Worm (Caenorhabditis elegans): ENCODE results near the gene Y61B8B.3.

The Y61B8B.3 gene

ce11 chrV:17312386-17312785, at the start of gene Y61B8B.3:
TSS of gene Y61B8B.3 (minus strand) at chrV:17312486.
- TF ChIP-seq ets-7 (tag; optimal IDR thresholded peaks at IDR 0.05) (no peak), ceh-36 (tag; optimal IDR thresholded peaks at IDR 0.05) (no peak), flt-1 (GFP tag; IDR thresholded peaks at IDR 0.05) (no peak), tbx-37 (GFP tag; conservative IDR thresholded peaks at IDR 0.05) (no peak), sea-1 (GFP tag; conservative IDR thresholded peaks at IDR 0.05) (no peak), pes-1 (GFP tag; IDR thresholded peaks at IDR 0.05) (no peak), scrt-1 (GFP tag; IDR thresholded peaks at IDR 0.05) (no peak), B0310.2 (tag; optimal IDR thresholded peaks at IDR 0.05) (no peak), hnd-1 (tag; optimal IDR thresholded peaks at IDR 0.05) (no peak), hmg-4 (GFP tag; optimal IDR thresholded peaks at IDR 0.05) (no peak), ama-1 (optimal IDR thresholded peaks at IDR 0.05) (no peak), tra-4 (tag; optimal IDR thresholded peaks at IDR 0.05) (no peak), F13C5.2 (tag; optimal IDR thresholded peaks at IDR 0.05) (no peak)

ce11 chrV:17352827-17353373, 40.6 kb upstream of the Y61B8B.3 start, which contains the start of the genes fbxa-134 and F47H4.2:
TSS of gene fbxa-134 (minus strand) at chrV:17352870.
TSS of gene F47H4.2 (plus strand) at chrV:17353323.
- TF ChIP-seq B0310.2 (tag; optimal IDR thresholded peaks at IDR 0.05) (no peak), tra-4 (tag; optimal IDR thresholded peaks at IDR 0.05) (no peak), F13C5.2 (tag; optimal IDR thresholded peaks at IDR 0.05) (no peak), aly-1 (tag; optimal IDR thresholded peaks at IDR 0.05) (no peak), ceh-36 (tag; optimal IDR thresholded peaks at IDR 0.05) (no peak), hmg-4 (GFP tag; optimal IDR thresholded peaks at IDR 0.05) (no peak), sea-1 (GFP tag; conservative IDR thresholded peaks at IDR 0.05) (no peak), tbx-37 (GFP tag; conservative IDR thresholded peaks at IDR 0.05) (no peak), tbx-11 (GFP tag; IDR thresholded peaks at IDR 0.05) (no peak), hmbx-1 (tag; optimal IDR thresholded peaks at IDR 0.05) (no peak), ceh-13 (GFP tag; optimal IDR thresholded peaks at IDR 0.05) (no peak), flt-1 (GFP tag; IDR thresholded peaks at IDR 0.05) (no peak), hnd-1 (tag; optimal IDR thresholded peaks at IDR 0.05) (no peak), pes-1 (GFP tag; IDR thresholded peaks at IDR 0.05) (no peak), ets-7 (tag; optimal IDR thresholded peaks at IDR 0.05) (no peak)

ce11 chrV:17350093-17350492, 37.8 kb upstream of the Y61B8B.3 start, which contains the start of gene lsy-27:
TSS of gene lsy-27 (minus strand) at chrV:17350193.
- TF ChIP-seq F13C5.2 (tag; optimal IDR thresholded peaks at IDR 0.05) (no peak), aly-1 (tag; optimal IDR thresholded peaks at IDR 0.05) (no peak), hmbx-1 (tag; optimal IDR thresholded peaks at IDR 0.05) (no peak), tbx-37 (GFP tag; conservative IDR thresholded peaks at IDR 0.05) (no peak), B0310.2 (tag; optimal IDR thresholded peaks at IDR 0.05) (no peak), flt-1 (GFP tag; IDR thresholded peaks at IDR 0.05) (no peak), ceh-36 (tag; optimal IDR thresholded peaks at IDR 0.05) (no peak), hmg-4 (GFP tag; optimal IDR thresholded peaks at IDR 0.05) (no peak), ets-7 (tag; optimal IDR thresholded peaks at IDR 0.05) (no peak), tbx-11 (GFP tag; IDR thresholded peaks at IDR 0.05) (no peak), hnd-1 (tag; optimal IDR thresholded peaks at IDR 0.05) (no peak), sea-1 (GFP tag; conservative IDR thresholded peaks at IDR 0.05) (no peak)

- TF ChIP-seq ama-1 (optimal IDR thresholded peaks at IDR 0.05) = no peak
- no peak for TF ChIP-seq ets-7 (tag; optimal IDR thresholded peaks at IDR 0.05)
- TF ChIP-seq hmg-4 (GFP tag; optimal IDR thresholded peaks at IDR 0.05) = no peak
- no peak for TF ChIP-seq tbx-11 (GFP tag; IDR thresholded peaks at IDR 0.05)
- no peak for TF ChIP-seq scrt-1 (GFP tag; IDR thresholded peaks at IDR 0.05)
- TF ChIP-seq sea-1 (GFP tag; conservative IDR thresholded peaks at IDR 0.05) = no peak
- TF ChIP-seq ceh-36 (tag; optimal IDR thresholded peaks at IDR 0.05) = no peak
- no peak for TF ChIP-seq F13C5.2 (tag; optimal IDR thresholded peaks at IDR 0.05)
Observed at ce11 chrV:17347602-17348001, 35.3 kb upstream of the Y61B8B.3 start, which contains the start of gene skr-5. TSS of gene skr-5 (plus strand) at chrV:17347902.

ce11 chrV:17344876-17345275, 32.6 kb upstream of the Y61B8B.3 start, which contains the start of the genes fbxa-188 and fbxa-189:
TSS of gene fbxa-188 (minus strand) at chrV:17344926.
TSS of gene fbxa-189 (plus strand) at chrV:17345214.
- TF ChIP-seq ceh-13 (GFP tag; optimal IDR thresholded peaks at IDR 0.05) = no peak
- no peak for TF ChIP-seq flt-1 (GFP tag; IDR thresholded peaks at IDR 0.05)
- TF ChIP-seq tra-4 (tag; optimal IDR thresholded peaks at IDR 0.05) = no peak
- TF ChIP-seq hmbx-1 (tag; optimal IDR thresholded peaks at IDR 0.05) = no peak
- TF ChIP-seq tbx-11 (GFP tag; IDR thresholded peaks at IDR 0.05) = no peak
- TF ChIP-seq pes-1 (GFP tag; IDR thresholded peaks at IDR 0.05) = no peak
- no peak for TF ChIP-seq ceh-36 (tag; optimal IDR thresholded peaks at IDR 0.05)
- no peak for TF ChIP-seq tbx-37 (GFP tag; conservative IDR thresholded peaks at IDR 0.05)
- no peak for TF ChIP-seq ama-1 (optimal IDR thresholded peaks at IDR 0.05)
- no peak for TF ChIP-seq hmg-4 (GFP tag; optimal IDR thresholded peaks at IDR 0.05)
- no peak for TF ChIP-seq scrt-1 (GFP tag; IDR thresholded peaks at IDR 0.05)
- no peak for TF ChIP-seq sea-1 (GFP tag; conservative IDR thresholded peaks at IDR 0.05)
- no peak for TF ChIP-seq hnd-1 (tag; optimal IDR thresholded peaks at IDR 0.05)

ce11 chrV:17339349-17339748, 27.1 kb upstream of the Y61B8B.3 start:
- TF ChIP-seq hmg-4 (GFP tag; optimal IDR thresholded peaks at IDR 0.05) (no peak), hnd-1 (tag; optimal IDR thresholded peaks at IDR 0.05) (no peak), ceh-36 (tag; optimal IDR thresholded peaks at IDR 0.05) (no peak), ama-1 (optimal IDR thresholded peaks at IDR 0.05) (no peak), sea-1 (GFP tag; conservative IDR thresholded peaks at IDR 0.05) (no peak), tbx-11 (GFP tag; IDR thresholded peaks at IDR 0.05) (no peak), aly-1 (tag; optimal IDR thresholded peaks at IDR 0.05) (no peak), B0310.2 (tag; optimal IDR thresholded peaks at IDR 0.05) (no peak), flt-1 (GFP tag; IDR thresholded peaks at IDR 0.05) (no peak), F13C5.2 (tag; optimal IDR thresholded peaks at IDR 0.05) (no peak), tra-4 (tag; optimal IDR thresholded peaks at IDR 0.05) (no peak), pes-1 (GFP tag; IDR thresholded peaks at IDR 0.05) (no peak), tbx-37 (GFP tag; conservative IDR thresholded peaks at IDR 0.05) (no peak), scrt-1 (GFP tag; IDR thresholded peaks at IDR 0.05) (no peak), hmbx-1 (tag; optimal IDR thresholded peaks at IDR 0.05) (no peak), ceh-13 (GFP tag; optimal IDR thresholded peaks at IDR 0.05) (no peak), ets-7 (tag; optimal IDR thresholded peaks at IDR 0.05) (no peak)

ce11 chrV:17331340-17331739, 19.1 kb upstream of the Y61B8B.3 start, which contains the start of gene fbxa-185:
TSS of gene fbxa-185 (plus strand) at chrV:17331640.
- no peak for TF ChIP-seq ceh-13 (GFP tag; optimal IDR thresholded peaks at IDR 0.05)
- TF ChIP-seq hnd-1 (tag; optimal IDR thresholded peaks at IDR 0.05) = no peak
- no peak for TF ChIP-seq ama-1 (optimal IDR thresholded peaks at IDR 0.05)
- no peak for TF ChIP-seq hmbx-1 (tag; optimal IDR thresholded peaks at IDR 0.05)
- TF ChIP-seq tra-4 (tag; optimal IDR thresholded peaks at IDR 0.05) = no peak
- TF ChIP-seq tbx-11 (GFP tag; IDR thresholded peaks at IDR 0.05) = no peak
- TF ChIP-seq B0310.2 (tag; optimal IDR thresholded peaks at IDR 0.05) = no peak
- TF ChIP-seq ceh-36 (tag; optimal IDR thresholded peaks at IDR 0.05) = no peak
- no peak for TF ChIP-seq hmg-4 (GFP tag; optimal IDR thresholded peaks at IDR 0.05)
- no peak for TF ChIP-seq F13C5.2 (tag; optimal IDR thresholded peaks at IDR 0.05)
- TF ChIP-seq sea-1 (GFP tag; conservative IDR thresholded peaks at IDR 0.05) = no peak
- no peak for TF ChIP-seq tbx-37 (GFP tag; conservative IDR thresholded peaks at IDR 0.05)
- no peak for TF ChIP-seq pes-1 (GFP tag; IDR thresholded peaks at IDR 0.05)
- no peak for TF ChIP-seq scrt-1 (GFP tag; IDR thresholded peaks at IDR 0.05)
- no peak for TF ChIP-seq ets-7 (tag; optimal IDR thresholded peaks at IDR 0.05)
- TF ChIP-seq flt-1 (GFP tag; IDR thresholded peaks at IDR 0.05) = no peak

All from whole organism, early embryonic.